Worm (Caenorhabditis elegans): ENCODE measurements around the gene toh-1.

Gene toh-1

ce11 chrIII:3798416-3798815, 10.4 kb downstream of the toh-1 start:
- no peak for TF ChIP-seq nhr-237 (tag; optimal IDR thresholded peaks at IDR 0.05)
- TF ChIP-seq daf-12 (tag; optimal IDR thresholded peaks at IDR 0.05), result no peak
- TF ChIP-seq nfya-1 (tag; optimal IDR thresholded peaks at IDR 0.05; ENCODE audit: insufficient read depth), result peak; percentile 99
- TF ChIP-seq nhr-23 (tag; optimal IDR thresholded peaks at IDR 0.05), result no peak
- TF ChIP-seq eor-1 (tag; optimal IDR thresholded peaks at IDR 0.05), result no peak
- TF ChIP-seq nhr-43 (tag; optimal IDR thresholded peaks at IDR 0.05; ENCODE audit: poor library complexity, severe bottlenecking), result no peak
- no peak for TF ChIP-seq ztf-11 (tag; optimal IDR thresholded peaks at IDR 0.05)
- no peak for TF ChIP-seq fkh-2 (tag; optimal IDR thresholded peaks at IDR 0.05)

- TF ChIP-seq nhr-23 (tag; optimal IDR thresholded peaks at IDR 0.05) (peak; percentile 87), elt-3 (tag; optimal IDR thresholded peaks at IDR 0.05) (no peak), ceh-16 (tag; optimal IDR thresholded peaks at IDR 0.05) (no peak), tbx-2 (tag; optimal IDR thresholded peaks at IDR 0.05) (no peak), unc-39 (tag; optimal IDR thresholded peaks at IDR 0.05) (no peak), elt-1 (tag; optimal IDR thresholded peaks at IDR 0.05) (peak; percentile 96), nfya-1 (tag; optimal IDR thresholded peaks at IDR 0.05; ENCODE audit: insufficient read depth) (peak; percentile 37), fkh-10 (GFP tag; optimal IDR thresholded peaks at IDR 0.05) (no peak), nhr-77 (tag; optimal IDR thresholded peaks at IDR 0.05) (no peak), R02D3.7 (tag; optimal IDR thresholded peaks at IDR 0.05) (no peak), ama-1 (optimal IDR thresholded peaks at IDR 0.05) (peak; percentile 85), snpc-4 (tag; optimal IDR thresholded peaks at IDR 0.05) (no peak), pha-4 (tag; optimal IDR thresholded peaks at IDR 0.05) (peak; percentile 93), nhr-25 (tag; optimal IDR thresholded peaks at IDR 0.05) (peak; percentile 87), daf-12 (tag; optimal IDR thresholded peaks at IDR 0.05) (no peak), pqm-1 (tag; optimal IDR thresholded peaks at IDR 0.05) (peak; percentile 56), nhr-43 (tag; optimal IDR thresholded peaks at IDR 0.05; ENCODE audit: poor library complexity, severe bottlenecking) (peak; percentile 31), jun-1 (tag; optimal IDR thresholded peaks at IDR 0.05) (no peak), sea-2 (GFP tag; optimal IDR thresholded peaks at IDR 0.05) (no peak), ZK546.5 (tag; optimal IDR thresholded peaks at IDR 0.05) (no peak), lin-15B (tag; optimal IDR thresholded peaks at IDR 0.05) (no peak), mdl-1 (tag; optimal IDR thresholded peaks at IDR 0.05) (no peak), ceh-9 (tag; optimal IDR thresholded peaks at IDR 0.05) (no peak), ztf-4 (tag; optimal IDR thresholded peaks at IDR 0.05) (no peak), nhr-76 (tag; optimal IDR thresholded peaks at IDR 0.05) (no peak), ceh-28 (tag; optimal IDR thresholded peaks at IDR 0.05) (peak; percentile 45), egl-5 (tag; optimal IDR thresholded peaks at IDR 0.05) (peak; percentile 30), skn-1 (tag; optimal IDR thresholded peaks at IDR 0.05) (no peak), aly-2 (tag; optimal IDR thresholded peaks at IDR 0.05) (no peak), fos-1 (tag; optimal IDR thresholded peaks at IDR 0.05) (no peak), mml-1 (tag; optimal IDR thresholded peaks at IDR 0.05) (no peak), elt-2 (tag; optimal IDR thresholded peaks at IDR 0.05) (peak; percentile 37), lin-39 (tag; optimal IDR thresholded peaks at IDR 0.05) (peak; percentile 55)
Measured at ce11 chrIII:3797180-3798026, 11.4 kb downstream of the toh-1 start.

- TF ChIP-seq ama-1 (optimal IDR thresholded peaks at IDR 0.05) (peak; percentile 67), snpc-4 (tag; optimal IDR thresholded peaks at IDR 0.05) (no peak)
Measured at ce11 chrIII:3795933-3796332, 12.9 kb downstream of the toh-1 start.

ce11 chrIII:3790855-3791254, 18.0 kb downstream of the toh-1 start:
- no peak for TF ChIP-seq ceh-82 (tag; optimal IDR thresholded peaks at IDR 0.05)
- TF ChIP-seq nfya-1 (tag; optimal IDR thresholded peaks at IDR 0.05; ENCODE audit: insufficient read depth), result peak; percentile 99
- TF ChIP-seq lin-15B (tag; optimal IDR thresholded peaks at IDR 0.05), result peak; percentile 3
- TF ChIP-seq lin-39 (tag; optimal IDR thresholded peaks at IDR 0.05), result no peak
- TF ChIP-seq elt-2 (tag; optimal IDR thresholded peaks at IDR 0.05), result peak; percentile 1

Data from whole organism, L3 larva.